Worm (Caenorhabditis elegans) whole organism, L2 larva: ENCODE measurements around the gene D1005.5.

Source experiments
- C34F6.9 ChIP-seq: fragments of 150-350 bp; optimal IDR thresholded peaks from 2 replicates; lab custom pipeline; 2014; ENCODE audit warnings: missing biosample characterization, missing genetic modification characterization
- F13H6.1 ChIP-seq: sonication (generic microtip); optimal IDR thresholded peaks from 2 replicates; lab custom pipeline; 2016; ENCODE audit warnings: missing genetic modification characterization, missing compliant biosample characterization
- Y55F3AM.14 ChIP-seq: fragments of 200-800 bp; sonication (Bioruptor generic); optimal IDR thresholded peaks from 2 replicates; lab custom pipeline; 2018; ENCODE audit warnings: mild to moderate bottlenecking, missing genetic modification characterization, missing compliant biosample characterization
- alr-1 ChIP-seq: fragments of 150-350 bp; optimal IDR thresholded peaks from 2 replicates; lab custom pipeline; 2014; ENCODE audit warnings: missing biosample characterization, missing genetic modification characterization
- aly-2 ChIP-seq: fragments of 150-350 bp; optimal IDR thresholded peaks from 2 replicates; lab custom pipeline; 2014; ENCODE audit warnings: missing biosample characterization, missing genetic modification characterization
- ama-1 ChIP-seq: fragments of 150-350 bp; optimal IDR thresholded peaks from 2 replicates; lab custom pipeline; 2018; ENCODE audit warnings: inconsistent platforms
- ceh-16 ChIP-seq: fragments of 150-350 bp; optimal IDR thresholded peaks from 2 replicates; lab custom pipeline; 2014; ENCODE audit warnings: missing biosample characterization, missing genetic modification characterization
- ceh-82 ChIP-seq: fragments of 150-350 bp; optimal IDR thresholded peaks from 2 replicates; lab custom pipeline; 2014; ENCODE audit warnings: missing biosample characterization, missing genetic modification characterization
- crh-2 ChIP-seq: sonication (generic microtip); optimal IDR thresholded peaks from 2 replicates; lab custom pipeline; 2017; ENCODE audit warnings: missing biosample characterization, missing genetic modification characterization
- egl-27 ChIP-seq: sonication (generic microtip); optimal IDR thresholded peaks from 3 replicates; lab custom pipeline; 2017; ENCODE audit warnings: missing biosample characterization, missing genetic modification reagents, missing genetic modification characterization
- elt-3 ChIP-seq: sonication (generic microtip); optimal IDR thresholded peaks from 2 replicates; lab custom pipeline; 2017; ENCODE audit warnings: missing biosample characterization, missing genetic modification characterization
- fos-1 ChIP-seq: fragments of 150-350 bp; optimal IDR thresholded peaks from 2 replicates; lab custom pipeline; 2014; ENCODE audit warnings: missing biosample characterization, missing genetic modification characterization
- lin-13 ChIP-seq: fragments of 150-350 bp; optimal IDR thresholded peaks from 2 replicates; lab custom pipeline; 2014; ENCODE audit warnings: missing biosample characterization, missing genetic modification reagents, missing genetic modification characterization
- lin-39 ChIP-seq: fragments of 150-350 bp; optimal IDR thresholded peaks from 2 replicates; lab custom pipeline; 2014; ENCODE audit warnings: missing biosample characterization, missing genetic modification reagents, missing genetic modification characterization
- lsy-2 ChIP-seq, 2 experiments: fragments of 150-350 bp in 1 of 2; sonication (generic microtip) in 1 of 2; optimal IDR thresholded peaks; 2 replicates each; lab custom pipeline; 2014 to 2017; ENCODE audit warnings: missing biosample characterization in 2 of 2, missing genetic modification characterization in 2 of 2
- mbf-1 ChIP-seq: sonication (generic microtip); optimal IDR thresholded peaks from 2 replicates; lab custom pipeline; 2017; ENCODE audit warnings: missing biosample characterization, missing genetic modification characterization
- mdl-1 ChIP-seq, 2 experiments: fragments of 150-350 bp in 1 of 2; sonication (generic microtip) in 1 of 2; optimal IDR thresholded peaks; 2 replicates each; lab custom pipeline; 2017; ENCODE audit warnings: missing biosample characterization in 2 of 2, missing genetic modification characterization in 2 of 2
- nhr-11 ChIP-seq: fragments of 150-350 bp; optimal IDR thresholded peaks from 2 replicates; lab custom pipeline; 2014; ENCODE audit warnings: missing biosample characterization, missing genetic modification characterization
- nhr-12 ChIP-seq: fragments of 150-350 bp; optimal IDR thresholded peaks from 2 replicates; lab custom pipeline; 2014; ENCODE audit warnings: missing biosample characterization, missing genetic modification characterization
- nhr-129 ChIP-seq: fragments of 150-350 bp; optimal IDR thresholded peaks from 2 replicates; lab custom pipeline; 2014; ENCODE audit warnings: missing biosample characterization, missing genetic modification characterization
- nhr-21 ChIP-seq: fragments of 150-350 bp; optimal IDR thresholded peaks from 2 replicates; lab custom pipeline; 2014; ENCODE audit warnings: missing biosample characterization, missing genetic modification characterization
- nhr-25 ChIP-seq: fragments of 150-350 bp; sonication (generic microtip); optimal IDR thresholded peaks from 3 replicates; lab custom pipeline; 2014; ENCODE audit warnings: missing biosample characterization, missing genetic modification characterization
- peb-1 ChIP-seq: fragments of 150-350 bp; optimal IDR thresholded peaks from 2 replicates; lab custom pipeline; 2014; ENCODE audit warnings: missing biosample characterization, missing genetic modification characterization
- skn-1 ChIP-seq: sonication (generic microtip); optimal IDR thresholded peaks from 2 replicates; lab custom pipeline; 2017; ENCODE audit warnings: missing biosample characterization, missing genetic modification characterization
- sma-3 ChIP-seq: sonication (generic microtip); optimal IDR thresholded peaks from 2 replicates; lab custom pipeline; 2016; ENCODE audit warnings: missing genetic modification reagents, missing genetic modification characterization, missing compliant biosample characterization
- sma-9 ChIP-seq, 2 experiments: fragments of 150-350 bp in 1 of 2; sonication (generic microtip) in 1 of 2; optimal IDR thresholded peaks; 2 replicates each; lab custom pipeline; 2014 to 2016; ENCODE audit warnings: missing genetic modification characterization in 2 of 2, mild to moderate bottlenecking in 1 of 2, missing biosample characterization in 1 of 2, missing compliant biosample characterization in 1 of 2, missing genetic modification reagents in 1 of 2, moderate library complexity in 1 of 2
- unc-39 ChIP-seq: fragments of 150-350 bp; optimal IDR thresholded peaks from 2 replicates; lab custom pipeline; 2014; ENCODE audit warnings: missing biosample characterization, missing genetic modification characterization
- unc-62 ChIP-seq: fragments of 150-350 bp; optimal IDR thresholded peaks from 2 replicates; lab custom pipeline; 2014; ENCODE audit warnings: missing biosample characterization, missing genetic modification reagents, missing genetic modification characterization
- ztf-1 ChIP-seq: fragments of 200-800 bp; sonication (Bioruptor generic); conservative IDR thresholded peaks from 2 replicates; pipeline ENCODE4 v1.3.6; 2022; ENCODE audit warnings: missing genetic modification characterization, missing compliant biosample characterization
- ztf-11 ChIP-seq: sonication (generic microtip); optimal IDR thresholded peaks from 2 replicates; lab custom pipeline; 2017; ENCODE audit warnings: missing biosample characterization, missing genetic modification characterization
- ztf-4 ChIP-seq: fragments of 150-350 bp; optimal IDR thresholded peaks from 2 replicates; lab custom pipeline; 2014; ENCODE audit warnings: missing biosample characterization, missing genetic modification characterization

Gene D1005.5

DNA sequence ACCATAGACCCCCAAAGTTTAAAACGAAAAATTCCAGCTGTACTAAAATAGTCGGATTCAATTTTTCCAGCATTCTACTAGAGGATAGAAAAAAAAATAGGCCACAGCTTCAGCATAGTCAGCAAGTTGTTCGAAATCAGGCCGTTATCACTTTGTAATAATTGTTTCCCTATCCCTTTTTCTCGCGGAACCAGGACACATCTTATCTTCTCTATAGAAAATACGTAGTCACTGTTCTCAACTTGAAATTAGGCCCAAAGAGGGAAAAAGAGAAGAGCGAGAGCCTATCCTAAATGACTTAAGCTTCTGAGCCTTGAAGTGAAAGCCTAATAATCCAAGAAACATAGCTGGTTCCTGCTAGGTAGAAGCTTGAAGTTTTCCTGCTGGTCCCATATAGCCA is 27.1 kb downstream of the D1005.5 start:
- TF ChIP-seq sma-9 (GFP tag; optimal IDR thresholded peaks at IDR 0.05; lab: Kevin White, UChicago) (peak; percentile 43), sma-9 (tag; optimal IDR thresholded peaks at IDR 0.05; lab: Kevin White, UChicago) (no peak), aly-2 (no peak), ceh-82 (tag; lab: Kevin White, UChicago) (no peak), alr-1 (tag; lab: Kevin White, UChicago) (no peak), crh-2 (tag; lab: Kevin White, UChicago) (peak; percentile 45), ama-1 (peak; percentile 64), nhr-129 (peak; percentile 14), nhr-21 (tag; lab: Kevin White, UChicago) (peak; percentile 29), mbf-1 (tag; lab: Kevin White, UChicago) (no peak), sma-3 (GFP tag; lab: Kevin White, UChicago) (peak; percentile 16), ztf-4 (peak; percentile 53), lsy-2 (tag; optimal IDR thresholded peaks at IDR 0.05; lab: Kevin White, UChicago) (peak in 1 of 2 experiments; percentile 47), F13H6.1 (tag; lab: Kevin White, UChicago) (peak; percentile 4), ceh-16 (tag; lab: Kevin White, UChicago) (peak; percentile 8)

DNA sequence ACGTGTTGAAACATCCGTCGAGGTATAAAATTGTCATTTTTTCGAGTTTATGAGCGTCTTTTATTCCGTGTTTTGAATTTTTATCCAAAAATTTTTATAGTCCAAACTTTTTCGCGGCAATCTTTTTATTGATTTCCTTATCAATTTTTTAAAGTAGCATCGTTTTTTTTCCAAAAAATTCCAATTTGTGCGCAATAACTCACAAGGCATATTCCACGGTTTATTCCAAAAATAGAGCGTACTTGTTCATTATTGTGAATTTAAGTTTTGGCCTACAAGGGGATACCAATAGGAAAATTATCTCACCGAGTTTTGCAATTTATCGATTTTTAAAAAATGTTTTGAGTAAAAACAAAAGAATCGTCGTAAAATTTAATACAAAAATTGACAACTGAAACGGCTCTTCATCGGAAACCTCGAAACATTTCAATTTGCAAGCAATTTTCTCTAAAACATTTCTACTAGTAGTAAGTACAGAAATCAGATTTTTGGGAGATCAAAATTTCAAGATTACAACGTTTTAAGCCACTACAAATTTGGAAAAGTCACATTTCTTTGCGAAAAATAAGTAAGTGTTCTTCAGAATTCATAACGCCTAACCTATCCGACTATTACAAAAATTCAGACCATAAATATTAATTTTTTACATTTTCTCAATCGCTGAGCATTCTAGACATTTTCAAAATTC is 29.1 kb downstream of the D1005.5 start:
- TF ChIP-seq sma-3 (GFP tag; lab: Kevin White, UChicago) (peak; percentile 20), sma-9 (GFP tag; optimal IDR thresholded peaks at IDR 0.05; lab: Kevin White, UChicago) (no peak), sma-9 (tag; optimal IDR thresholded peaks at IDR 0.05; lab: Kevin White, UChicago) (no peak), lin-39 (tag; lab: Kevin White, UChicago) (no peak), nhr-11 (tag; lab: Kevin White, UChicago) (no peak), C34F6.9 (tag; lab: Kevin White, UChicago) (peak; percentile 22), lin-13 (GFP tag; lab: Kevin White, UChicago) (peak; percentile 4), mdl-1 (tag; optimal IDR thresholded peaks at IDR 0.05; lab: Kevin White, UChicago) (no peak), nhr-25 (tag; lab: Kevin White, UChicago) (peak; percentile 64), fos-1 (tag; lab: Kevin White, UChicago) (no peak)
- TF ChIP-seq, all 48 proteins: peak for 4

DNA sequence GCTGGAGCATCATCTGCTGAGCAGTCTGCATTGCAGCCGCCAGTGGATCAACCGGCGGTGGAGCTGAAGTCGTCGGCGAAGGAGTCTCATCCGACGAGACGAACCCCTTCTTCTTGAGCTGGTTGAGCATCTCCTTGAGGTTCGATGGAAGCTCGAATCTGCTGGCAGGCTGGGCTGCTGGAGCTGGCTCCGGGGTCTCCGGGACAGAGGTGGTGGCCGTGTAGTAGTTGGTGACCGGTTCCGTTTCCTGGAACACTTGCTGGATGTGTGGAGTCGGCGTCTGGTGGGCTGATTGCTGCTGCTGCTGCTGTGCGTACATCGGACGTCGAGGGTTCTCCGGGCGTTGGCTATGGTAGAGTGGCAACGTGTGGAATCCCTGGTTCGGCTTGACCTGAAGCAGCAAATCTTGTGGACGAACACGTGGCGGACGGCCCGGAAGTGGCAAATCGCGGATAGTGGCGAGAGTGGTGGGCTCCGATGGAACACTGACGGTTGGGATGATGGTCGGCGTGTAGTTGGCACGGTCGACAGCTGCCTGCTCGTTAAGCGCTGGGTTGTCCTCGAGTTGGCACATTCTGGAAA is 31.1 kb downstream of the D1005.5 start:
- TF ChIP-seq unc-39 (tag; lab: Kevin White, UChicago) (no peak), ceh-82 (tag; lab: Kevin White, UChicago) (no peak), sma-9 (GFP tag; optimal IDR thresholded peaks at IDR 0.05; lab: Kevin White, UChicago) (no peak), sma-9 (tag; optimal IDR thresholded peaks at IDR 0.05; lab: Kevin White, UChicago) (no peak), ztf-11 (tag; lab: Kevin White, UChicago) (no peak), unc-62 (GFP tag; lab: Kevin White, UChicago) (no peak), skn-1 (no peak), ztf-1 (GFP tag; lab: Robert Waterston, UW) (no peak), C34F6.9 (tag; lab: Kevin White, UChicago) (no peak), nhr-12 (tag; lab: Kevin White, UChicago) (no peak)

DNA sequence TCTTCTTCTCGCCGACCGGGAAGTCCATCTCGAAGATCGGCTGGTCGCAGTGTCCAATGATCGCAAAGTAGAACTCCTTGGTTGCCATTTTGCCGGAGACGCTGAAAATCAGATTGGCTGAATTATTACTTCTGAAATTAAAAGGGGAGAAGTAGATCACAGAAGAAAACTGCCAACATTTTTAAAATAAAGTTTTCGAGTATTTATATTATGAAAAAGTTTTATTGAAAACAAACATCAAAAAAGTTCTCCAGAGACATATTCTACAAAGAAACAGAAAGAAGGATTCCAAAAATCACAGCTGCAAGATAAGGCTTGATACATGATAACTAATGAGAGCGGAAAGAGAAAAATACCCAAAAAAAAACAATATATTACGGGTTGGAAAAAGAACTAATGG is 32.6 kb downstream of the D1005.5 start, which contains the start of gene sedl-1:
Gene sedl-1, minus strand, starts transcription at position 101 of the 400 bp plus-strand sequence.
- TF ChIP-seq crh-2 (tag; lab: Kevin White, UChicago) (no peak), F13H6.1 (tag; lab: Kevin White, UChicago) (no peak), ztf-11 (tag; lab: Kevin White, UChicago) (no peak), sma-3 (GFP tag; lab: Kevin White, UChicago) (no peak), ztf-1 (GFP tag; lab: Robert Waterston, UW) (no peak), nhr-11 (tag; lab: Kevin White, UChicago) (no peak), elt-3 (tag; lab: Kevin White, UChicago) (no peak), peb-1 (no peak), alr-1 (tag; lab: Kevin White, UChicago) (no peak), Y55F3AM.14 (GFP tag; lab: Kevin White, UChicago) (no peak), ama-1 (no peak), ceh-16 (tag; lab: Kevin White, UChicago) (no peak), aly-2 (no peak), sma-9 (GFP tag; optimal IDR thresholded peaks at IDR 0.05; lab: Kevin White, UChicago) (no peak), sma-9 (tag; optimal IDR thresholded peaks at IDR 0.05; lab: Kevin White, UChicago) (no peak), mdl-1 (tag; optimal IDR thresholded peaks at IDR 0.05; lab: Kevin White, UChicago) (no peak), egl-27 (tag; lab: Kevin White, UChicago) (no peak), mbf-1 (tag; lab: Kevin White, UChicago) (no peak)
